Fruit fly (Drosophila melanogaster): ENCODE measurements around the gene CG13926.

CG13926 gene

dm6 chr3L:1647276-1647919 lies 29.4 kb upstream of the CG13926 start, which contains the start of the genes CG17249 and Bro (continued):
- TF ChIP-seq ems (GFP tag; optimal IDR thresholded peaks at IDR 0.05) (peak; percentile 17), BEAF-32 (GFP tag; optimal IDR thresholded peaks at IDR 0.05) (peak; percentile 39), CG12155 (GFP tag; optimal IDR thresholded peaks at IDR 0.05) (peak; percentile 43), CG4854 (GFP tag; optimal IDR thresholded peaks at IDR 0.05) (peak; percentile 94), Xbp1 (GFP tag; optimal IDR thresholded peaks at IDR 0.05) (peak; percentile 68), Ets97D (GFP tag; optimal IDR thresholded peaks at IDR 0.05) (peak; percentile 78), inv (GFP tag; IDR thresholded peaks at IDR 0.05; ENCODE audit: partially characterized antibody) (peak; percentile 29; the same call in 1 of the 2 replicates), Med (GFP tag) (peak; percentile 94), vvl (GFP tag; IDR thresholded peaks at IDR 0.05) (peak; percentile 72), sim (GFP tag; IDR thresholded peaks at IDR 0.05) (no peak), CG8944 (GFP tag; optimal IDR thresholded peaks at IDR 0.05) (peak; percentile 9), Fer1 (GFP tag; optimal IDR thresholded peaks at IDR 0.05) (peak; percentile 19), CG34376 (GFP tag; optimal IDR thresholded peaks at IDR 0.05) (peak; percentile 16), shn (GFP tag; optimal IDR thresholded peaks at IDR 0.05) (peak; percentile 46), Bteb2 (GFP tag; optimal IDR thresholded peaks at IDR 0.05) (peak; percentile 24), CG8089 (GFP tag; optimal IDR thresholded peaks at IDR 0.05) (peak; percentile 28), Bgb (GFP tag; IDR thresholded peaks at IDR 0.05; ENCODE audit: partially characterized antibody) (peak; percentile 61), amos (GFP tag; IDR thresholded peaks at IDR 0.05; ENCODE audit: partially characterized antibody) (peak; percentile 41; the same call in 1 of the 2 replicates), Hmr (GFP tag; optimal IDR thresholded peaks at IDR 0.05) (peak; percentile 42), CG3407 (GFP tag; optimal IDR thresholded peaks at IDR 0.05) (no peak), CG12769 (tag; optimal IDR thresholded peaks at IDR 0.05) (peak; percentile 59), CG7357 (GFP tag; IDR thresholded peaks at IDR 0.05) (no peak), Hr3 (GFP tag; optimal IDR thresholded peaks at IDR 0.05) (peak; percentile 21), CG17186 (GFP tag; optimal IDR thresholded peaks at IDR 0.05) (peak; percentile 49), eyg (GFP tag; optimal IDR thresholded peaks at IDR 0.05) (no peak), az2 (GFP tag; optimal IDR thresholded peaks at IDR 0.05) (peak; percentile 26), CG7556 (GFP tag; optimal IDR thresholded peaks at IDR 0.05) (no peak), CG14710 (tag; optimal IDR thresholded peaks at IDR 0.05) (peak; percentile 71), CG9609 (GFP tag; optimal IDR thresholded peaks at IDR 0.05) (peak; percentile 50), Antp (GFP tag; optimal IDR thresholded peaks at IDR 0.05) (peak; percentile 27), CG12104 (GFP tag; optimal IDR thresholded peaks at IDR 0.05) (peak; percentile 18), ci (GFP tag; IDR thresholded peaks at IDR 0.05) (peak; percentile 23; the same call in 1 of the 3 replicates), CG1792 (GFP tag; optimal IDR thresholded peaks at IDR 0.05) (peak; percentile 5), Dp (GFP tag; optimal IDR thresholded peaks at IDR 0.05) (peak; percentile 98), phol (tag; optimal IDR thresholded peaks at IDR 0.05) (peak; percentile 37), CG12391 (tag; optimal IDR thresholded peaks at IDR 0.05) (peak; percentile 19), CG7987 (GFP tag; optimal IDR thresholded peaks at IDR 0.05) (peak; percentile 8), CG34422 (GFP tag; IDR thresholded peaks at IDR 0.05) (peak; percentile 49; the same call in 1 of the 3 replicates), NK7.1 (GFP tag; optimal IDR thresholded peaks at IDR 0.05) (peak; percentile 28), her (GFP tag; optimal IDR thresholded peaks at IDR 0.05) (peak; percentile 50), CG8388 (GFP tag; optimal IDR thresholded peaks at IDR 0.05) (peak; percentile 92), nerfin-1 (tag; optimal IDR thresholded peaks at IDR 0.05) (no peak), Sin3A (optimal IDR thresholded peaks at IDR 0.05) (peak; percentile 50), fru (optimal IDR thresholded peaks at IDR 0.05) (no peak), CG7372 (GFP tag; IDR thresholded peaks at IDR 0.05) (no peak), CG3163 (GFP tag; optimal IDR thresholded peaks at IDR 0.05) (peak; percentile 52), Sry-δ (GFP tag; optimal IDR thresholded peaks at IDR 0.05) (peak; percentile 37), grau (tag; optimal IDR thresholded peaks at IDR 0.05) (peak; percentile 13), CG7271 (tag; optimal IDR thresholded peaks at IDR 0.05) (no peak), Elba2 (GFP tag; optimal IDR thresholded peaks at IDR 0.05) (peak; percentile 91)
